Fruit fly (Drosophila melanogaster) Kc167 (cell line): Measurements from ENCODE around the gene Boh2.

Experiments used
- Myc ChIP-seq: fragments of >200 bp; optimal IDR thresholded peaks from 2 replicates; lab custom pipeline; 2017; ENCODE audit warnings: missing external identifiers
- Sin3A ChIP-seq: fragments of >200 bp; optimal IDR thresholded peaks from 2 replicates; lab custom pipeline; 2018; ENCODE audit warnings: missing external identifiers
- h ChIP-seq: fragments of >200 bp; optimal IDR thresholded peaks from 3 replicates; lab custom pipeline; 2018; ENCODE audit warnings: missing external identifiers
- insv ChIP-seq: fragments of >200 bp; optimal IDR thresholded peaks from 3 replicates; lab custom pipeline; 2018; ENCODE audit warnings: missing external identifiers
- psq ChIP-seq: fragments of >200 bp; optimal IDR thresholded peaks from 2 replicates; lab custom pipeline; 2017; ENCODE audit warnings: missing external identifiers
- ttk ChIP-seq: sonication (Bioruptor generic); optimal IDR thresholded peaks from 2 replicates; lab custom pipeline; 2017; ENCODE audit warnings: missing external identifiers

dm6 chr2L:11210324-11210758 lies 31.5 kb downstream of the Boh2 start, which contains the start of gene ab:
- TF ChIP-seq h (lab: Kevin White, UChicago): no peak
- no peak for TF ChIP-seq insv (lab: Kevin White, UChicago)
- no peak for TF ChIP-seq ttk (lab: Kevin White, UChicago)
- no peak for TF ChIP-seq Myc
- TF ChIP-seq psq (lab: Kevin White, UChicago): no peak
- TF ChIP-seq Sin3A (lab: Kevin White, UChicago): no peak
